Worm (Caenorhabditis elegans): Measurements from ENCODE around the gene cpf-1.

The cpf-1 gene

DNA sequence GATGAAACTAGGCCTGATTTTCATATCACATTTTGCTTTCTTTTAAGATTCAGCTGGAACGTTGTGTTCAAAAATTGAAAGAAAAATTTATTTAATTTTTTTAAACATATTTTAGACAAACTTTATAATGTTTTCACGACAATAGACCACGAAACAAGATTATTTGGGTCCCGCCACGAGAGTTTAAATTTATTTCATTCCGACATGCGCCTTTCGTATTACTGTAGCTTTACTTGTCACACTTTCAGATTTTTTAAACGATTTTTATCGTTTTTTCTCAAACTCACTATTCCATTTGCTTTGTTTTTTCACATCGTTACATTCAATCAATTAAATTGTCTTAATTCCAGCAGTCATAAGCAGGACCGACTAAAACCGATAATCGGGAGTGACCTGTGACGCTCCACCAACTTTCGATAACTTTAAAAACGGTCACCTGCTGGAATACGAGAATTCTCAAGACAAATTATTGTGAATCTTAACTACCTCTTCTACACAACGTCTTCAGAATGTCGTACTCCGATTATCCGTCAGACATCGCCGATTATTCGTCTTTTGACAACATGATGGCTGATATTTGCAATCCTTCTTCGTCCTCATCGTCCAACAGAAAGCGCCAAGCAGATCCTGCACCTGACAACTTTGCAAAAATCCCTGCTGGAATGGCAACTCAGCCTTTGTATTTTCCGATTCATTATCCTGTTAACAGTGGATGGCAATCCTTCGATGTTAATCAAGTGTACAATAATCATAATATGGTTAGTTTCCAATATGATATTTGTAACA lies 8.2 kb downstream of the cpf-1 start, which contains the start of gene aptf-3:
TSS of gene aptf-3 (plus strand) at position 351 of the 786 bp plus-strand sequence.
- TF ChIP-seq Y55F3AM.14 (GFP tag; optimal IDR thresholded peaks at IDR 0.05) (no peak), nhr-129 (tag; optimal IDR thresholded peaks at IDR 0.05) (no peak), peb-1 (tag; optimal IDR thresholded peaks at IDR 0.05) (no peak), mbf-1 (tag; optimal IDR thresholded peaks at IDR 0.05) (no peak), crh-2 (tag; optimal IDR thresholded peaks at IDR 0.05) (no peak), ztf-4 (tag; optimal IDR thresholded peaks at IDR 0.05) (no peak), egl-27 (tag; optimal IDR thresholded peaks at IDR 0.05) (no peak), unc-55 (GFP tag; optimal IDR thresholded peaks at IDR 0.05) (no peak), nhr-10 (tag; optimal IDR thresholded peaks at IDR 0.05) (no peak), unc-39 (tag; optimal IDR thresholded peaks at IDR 0.05) (no peak), gmeb-1 (tag; optimal IDR thresholded peaks at IDR 0.05) (no peak), blmp-1 (tag; optimal IDR thresholded peaks at IDR 0.05; ENCODE audit: insufficient read depth) (no peak), R02D3.7 (tag; optimal IDR thresholded peaks at IDR 0.05) (no peak), nhr-12 (tag; optimal IDR thresholded peaks at IDR 0.05) (no peak), aly-2 (tag; optimal IDR thresholded peaks at IDR 0.05) (no peak), ceh-16 (tag; optimal IDR thresholded peaks at IDR 0.05) (no peak)

DNA sequence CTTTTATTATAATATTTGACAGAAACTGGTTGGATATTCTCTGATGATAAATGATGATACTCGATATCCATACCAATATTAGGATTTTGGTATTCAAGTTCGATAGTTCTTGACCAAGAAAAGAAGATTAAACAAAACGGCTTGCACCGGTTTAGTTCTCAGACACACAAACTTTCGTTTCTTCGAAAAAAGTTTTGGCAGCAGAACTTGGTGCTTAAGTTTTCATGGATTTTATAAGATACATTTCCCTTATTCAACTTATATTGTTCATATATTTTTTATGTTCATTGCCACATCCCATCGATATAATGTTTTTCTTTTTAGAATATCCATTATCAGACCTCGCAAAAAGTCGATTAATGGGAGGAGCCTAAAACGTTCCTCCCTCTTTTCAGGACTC lies 11.6 kb downstream of the cpf-1 start, which contains the start of gene aptf-4:
TSS of gene aptf-4 (plus strand) at position 301 of the 400 bp plus-strand sequence.
- no peak for TF ChIP-seq snpc-4 (tag; optimal IDR thresholded peaks at IDR 0.05)
- peak; percentile 26 for TF ChIP-seq unc-55 (GFP tag; optimal IDR thresholded peaks at IDR 0.05)

ce11 chrII:8589227-8589626 lies 13.0 kb downstream of the cpf-1 start:
- TF ChIP-seq lin-39 (tag; optimal IDR thresholded peaks at IDR 0.05) (no peak), skn-1 (tag; optimal IDR thresholded peaks at IDR 0.05) (no peak), unc-55 (GFP tag; optimal IDR thresholded peaks at IDR 0.05) (peak; percentile 17), ztf-11 (tag; optimal IDR thresholded peaks at IDR 0.05) (no peak), mbf-1 (tag; optimal IDR thresholded peaks at IDR 0.05) (no peak), C34F6.9 (tag; optimal IDR thresholded peaks at IDR 0.05) (peak; percentile 49), alr-1 (tag; optimal IDR thresholded peaks at IDR 0.05) (no peak), nhr-10 (tag; optimal IDR thresholded peaks at IDR 0.05) (no peak), unc-39 (tag; optimal IDR thresholded peaks at IDR 0.05) (no peak), fos-1 (tag; optimal IDR thresholded peaks at IDR 0.05) (no peak), nhr-25 (tag; optimal IDR thresholded peaks at IDR 0.05) (no peak), Y55F3AM.14 (GFP tag; optimal IDR thresholded peaks at IDR 0.05) (no peak), egl-27 (tag; optimal IDR thresholded peaks at IDR 0.05) (no peak), ZK546.5 (tag; optimal IDR thresholded peaks at IDR 0.05) (no peak), nhr-12 (tag; optimal IDR thresholded peaks at IDR 0.05) (no peak), blmp-1 (tag; optimal IDR thresholded peaks at IDR 0.05; ENCODE audit: insufficient read depth) (no peak), elt-3 (tag; optimal IDR thresholded peaks at IDR 0.05) (no peak), elt-1 (tag; optimal IDR thresholded peaks at IDR 0.05) (no peak), nhr-77 (tag; optimal IDR thresholded peaks at IDR 0.05) (no peak), mab-5 (tag; optimal IDR thresholded peaks at IDR 0.05) (no peak), crh-2 (tag; optimal IDR thresholded peaks at IDR 0.05) (peak; percentile 35), nhr-11 (tag; optimal IDR thresholded peaks at IDR 0.05) (no peak), zag-1 (tag; optimal IDR thresholded peaks at IDR 0.05) (peak; percentile 40), ceh-82 (tag; optimal IDR thresholded peaks at IDR 0.05) (no peak), R02D3.7 (tag; optimal IDR thresholded peaks at IDR 0.05) (no peak), F13H6.1 (tag; optimal IDR thresholded peaks at IDR 0.05) (no peak), lsy-2 (tag; optimal IDR thresholded peaks at IDR 0.05) (peak in 1 of 2 experiments; percentile 39), sma-9 (GFP tag; optimal IDR thresholded peaks at IDR 0.05) (peak; percentile 38), sma-9 (tag; optimal IDR thresholded peaks at IDR 0.05) (no peak)

DNA sequence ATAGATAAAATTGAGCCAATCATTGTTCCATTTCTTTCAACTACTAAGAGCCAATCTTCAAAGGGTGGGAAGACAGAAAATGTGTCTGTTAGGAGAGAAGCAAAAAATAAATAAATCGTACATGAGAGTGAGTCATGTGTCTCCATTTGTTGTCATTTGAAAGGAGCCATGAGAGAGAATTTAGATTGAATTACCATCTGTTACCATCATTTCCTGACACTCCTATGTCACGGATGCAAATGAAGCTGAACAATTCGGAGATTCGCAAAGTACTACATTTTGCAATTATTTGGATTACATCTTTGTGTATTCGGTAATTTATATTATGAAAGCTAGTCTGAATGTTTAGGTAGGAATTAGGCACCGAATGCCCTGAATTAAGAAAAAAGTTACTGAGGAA lies 13.8 kb downstream of the cpf-1 start:
- TF ChIP-seq F13H6.1 (tag; optimal IDR thresholded peaks at IDR 0.05) (no peak), ztf-11 (tag; optimal IDR thresholded peaks at IDR 0.05) (no peak), gmeb-1 (tag; optimal IDR thresholded peaks at IDR 0.05) (no peak), dmd-4 (tag; optimal IDR thresholded peaks at IDR 0.05) (no peak), lin-39 (tag; optimal IDR thresholded peaks at IDR 0.05) (peak; percentile 16)

Measured in whole organism, L2 larva.